Fruit fly (Drosophila melanogaster) whole organism, prepupa: Measurements from ENCODE around the gene mey.
A peak's percentile ranks its signal among the peaks of the same experiment; 100 is the strongest.

ENCODE experiments used
- CG10631 ChIP-seq: fragments of 200-800 bp; sonication (Bioruptor generic); optimal IDR thresholded peaks from 2 replicates; lab custom pipeline; 2016; ENCODE audit warnings: missing biosample characterization, missing genetic modification characterization
- CG11294 ChIP-seq: fragments of 200-800 bp; sonication (Bioruptor generic); IDR thresholded peaks from 2 replicates; pipeline ENCODE4 v1.3.6; 2022; ENCODE audit warnings: missing biosample characterization, missing genetic modification characterization
- CG11902 ChIP-seq: fragments of 200-800 bp; sonication (Bioruptor generic); optimal IDR thresholded peaks from 3 replicates; lab custom pipeline; 2016; ENCODE audit warnings: missing biosample characterization, missing genetic modification characterization
- CG15336 ChIP-seq: fragments of 200-800 bp; sonication (Bioruptor generic); IDR thresholded peaks from 2 replicates; pipeline ENCODE4 v1.3.6; 2022; ENCODE audit warnings: missing biosample characterization, missing genetic modification characterization
- CG1621 ChIP-seq: fragments of 200-800 bp; sonication (Bioruptor generic); optimal IDR thresholded peaks from 3 replicates; lab custom pipeline; 2018; ENCODE audit warnings: missing biosample characterization, mild to moderate bottlenecking, missing genetic modification characterization
- CG34406 ChIP-seq: fragments of 200-800 bp; sonication (Bioruptor generic); optimal IDR thresholded peaks from 3 replicates; lab custom pipeline; 2016; ENCODE audit warnings: missing biosample characterization, missing genetic modification characterization
- CG4318 ChIP-seq: fragments of 200-800 bp; sonication (Bioruptor generic); optimal IDR thresholded peaks from 3 replicates; lab custom pipeline; 2017; ENCODE audit warnings: missing biosample characterization, mild to moderate bottlenecking, missing genetic modification characterization
- CG6163 ChIP-seq: fragments of 200-800 bp; sonication (Bioruptor generic); IDR thresholded peaks from 3 replicates; pipeline ENCODE4 v1.3.6; 2022; ENCODE audit warnings: missing biosample characterization, missing genetic modification characterization
- CG6276 ChIP-seq: fragments of 200-800 bp; sonication (Bioruptor generic); optimal IDR thresholded peaks from 2 replicates; lab custom pipeline; 2017; ENCODE audit warnings: missing biosample characterization, mild to moderate bottlenecking, missing genetic modification characterization
- CG6792 ChIP-seq: fragments of 200-800 bp; sonication (Bioruptor generic); optimal IDR thresholded peaks from 3 replicates; lab custom pipeline; 2016; ENCODE audit warnings: missing biosample characterization, missing genetic modification characterization
- CG6808 ChIP-seq: fragments of 200-800 bp; sonication (Bioruptor generic); optimal IDR thresholded peaks from 3 replicates; lab custom pipeline; 2017; ENCODE audit warnings: missing biosample characterization, missing genetic modification characterization, mild to moderate bottlenecking, moderate library complexity, missing genetic modification reagents
- CG6854 ChIP-seq: fragments of 200-800 bp; sonication (Bioruptor generic); optimal IDR thresholded peaks from 2 replicates; lab custom pipeline; 2017; ENCODE audit warnings: missing biosample characterization, mild to moderate bottlenecking, missing genetic modification characterization
- CG7368 ChIP-seq: fragments of 200-800 bp; sonication (Bioruptor generic); optimal IDR thresholded peaks from 3 replicates; lab custom pipeline; 2016; ENCODE audit warnings: missing biosample characterization, missing genetic modification characterization
- CG8119 ChIP-seq: fragments of 200-800 bp; sonication (Bioruptor generic); IDR thresholded peaks from 3 replicates; pipeline ENCODE4 v1.3.6; 2022; ENCODE audit warnings: missing biosample characterization, missing genetic modification characterization
- CG8319 ChIP-seq: fragments of 200-800 bp; sonication (Bioruptor generic); optimal IDR thresholded peaks from 3 replicates; lab custom pipeline; 2016; ENCODE audit warnings: missing biosample characterization, missing genetic modification characterization
- Eip75B ChIP-seq: fragments of 200-800 bp; sonication (Bioruptor generic); optimal IDR thresholded peaks from 3 replicates; lab custom pipeline; 2016; ENCODE audit warnings: missing biosample characterization, missing genetic modification characterization
- Eip78C ChIP-seq: fragments of 200-800 bp; sonication (Bioruptor generic); peaks from one replicate; lab custom pipeline; 2016; ENCODE audit warnings: missing biosample characterization, missing genetic modification characterization
- Ets96B ChIP-seq: fragments of 200-800 bp; optimal IDR thresholded peaks from 2 replicates; lab custom pipeline; 2019; ENCODE audit warnings: missing biosample characterization, mild to moderate bottlenecking, missing genetic modification characterization, moderate library complexity
- Hr39 ChIP-seq: fragments of 200-800 bp; sonication (Bioruptor generic); optimal IDR thresholded peaks from 2 replicates; lab custom pipeline; 2016; ENCODE audit warnings: missing biosample characterization, missing genetic modification characterization
- OdsH ChIP-seq: fragments of 200-800 bp; sonication (Bioruptor generic); optimal IDR thresholded peaks from 3 replicates; lab custom pipeline; 2016; ENCODE audit warnings: missing biosample characterization, missing genetic modification characterization
- Smox ChIP-seq: fragments of 200-800 bp; sonication (Bioruptor generic); optimal IDR thresholded peaks from 3 replicates; lab custom pipeline; 2016; ENCODE audit warnings: missing biosample characterization, missing genetic modification characterization
- Sox102F ChIP-seq: fragments of 200-800 bp; sonication (Bioruptor generic); optimal IDR thresholded peaks from 2 replicates; lab custom pipeline; 2016; ENCODE audit warnings: missing biosample characterization, mild to moderate bottlenecking, missing genetic modification characterization
- Sox14 ChIP-seq: fragments of 200-800 bp; sonication (Bioruptor generic); optimal IDR thresholded peaks from 3 replicates; lab custom pipeline; 2016; ENCODE audit warnings: missing biosample characterization, missing genetic modification characterization
- Sox15 ChIP-seq: fragments of 200-800 bp; sonication (Bioruptor generic); optimal IDR thresholded peaks from 3 replicates; lab custom pipeline; 2016; ENCODE audit warnings: missing biosample characterization, missing genetic modification characterization
- achi ChIP-seq: fragments of 200-800 bp; sonication (Bioruptor generic); optimal IDR thresholded peaks from 3 replicates; lab custom pipeline; 2016; ENCODE audit warnings: missing biosample characterization, missing genetic modification characterization
- acj6 ChIP-seq: fragments of 200-800 bp; sonication (Bioruptor generic); optimal IDR thresholded peaks from 3 replicates; lab custom pipeline; 2016; ENCODE audit warnings: missing biosample characterization, missing genetic modification characterization
- dsx ChIP-seq: fragments of 200-800 bp; optimal IDR thresholded peaks from 3 replicates; lab custom pipeline; 2019; ENCODE audit warnings: missing biosample characterization, mild to moderate bottlenecking, missing genetic modification characterization, moderate library complexity; ENCODE audit not compliant: poor library complexity, severe bottlenecking
- fkh ChIP-seq: fragments of 200-800 bp; sonication (Bioruptor generic); optimal IDR thresholded peaks from 3 replicates; lab custom pipeline; 2017; ENCODE audit warnings: missing biosample characterization, mild to moderate bottlenecking, missing genetic modification characterization, moderate library complexity
- lz ChIP-seq: fragments of 200-800 bp; sonication (Bioruptor generic); optimal IDR thresholded peaks from 3 replicates; lab custom pipeline; 2016; ENCODE audit warnings: missing biosample characterization, missing genetic modification characterization
- net ChIP-seq: fragments of 200-800 bp; sonication (Bioruptor generic); optimal IDR thresholded peaks from 3 replicates; lab custom pipeline; 2016; ENCODE audit warnings: missing biosample characterization, missing genetic modification characterization
- pdm3 ChIP-seq: fragments of 200-800 bp; sonication (Bioruptor generic); optimal IDR thresholded peaks from 3 replicates; lab custom pipeline; 2016; ENCODE audit warnings: missing biosample characterization, missing genetic modification characterization
- spab ChIP-seq: fragments of 200-800 bp; sonication (Bioruptor generic); optimal IDR thresholded peaks from 2 replicates; lab custom pipeline; 2017; ENCODE audit warnings: missing biosample characterization, mild to moderate bottlenecking, missing genetic modification characterization, missing genetic modification reagents
- ss ChIP-seq, 2 experiments: fragments of 200-800 bp; sonication (Bioruptor generic); optimal IDR thresholded peaks; 2 replicates in 1 of 2; 3 replicates in 1 of 2; lab custom pipeline; 2017 to 2018; ENCODE audit warnings: mild to moderate bottlenecking in 2 of 2, missing biosample characterization in 2 of 2, missing genetic modification characterization in 2 of 2, moderate library complexity in 1 of 2
- svp ChIP-seq: fragments of 200-800 bp; sonication (Bioruptor generic); peaks from one replicate; lab custom pipeline; 2016; ENCODE audit warnings: missing biosample characterization, missing genetic modification characterization
- topi ChIP-seq: fragments of 200-800 bp; sonication (Bioruptor generic); optimal IDR thresholded peaks from 3 replicates; lab custom pipeline; 2016; ENCODE audit warnings: missing biosample characterization, missing genetic modification characterization
- vri ChIP-seq: fragments of 200-800 bp; sonication (Bioruptor generic); optimal IDR thresholded peaks from 3 replicates; lab custom pipeline; 2016; ENCODE audit warnings: missing biosample characterization, mild to moderate bottlenecking, missing genetic modification characterization

mey gene

DNA sequence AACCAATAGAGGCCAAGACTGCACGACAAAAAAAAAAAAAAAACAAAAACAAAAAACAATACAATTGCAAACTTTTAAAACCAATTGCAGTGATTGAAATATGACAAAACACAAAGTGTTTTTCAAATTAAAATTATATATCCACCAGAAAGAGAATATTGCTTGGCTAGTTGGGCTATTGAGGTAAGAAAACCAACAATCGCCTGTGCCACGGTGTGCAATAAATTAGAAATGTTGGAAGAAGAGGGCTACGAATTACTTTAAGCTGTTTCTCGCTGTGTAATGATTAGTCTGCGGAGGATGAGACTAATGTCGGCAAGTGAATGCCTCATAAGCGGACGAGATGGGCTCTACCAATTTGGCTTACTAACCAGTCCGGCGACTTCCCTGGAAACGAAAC lies 13.0 kb downstream of the mey start (continued):
- no peak for TF ChIP-seq lz (GFP tag; lab: Kevin White, UChicago)
- peak; percentile 34 for TF ChIP-seq Sox14 (GFP tag; lab: Kevin White, UChicago)
- no peak for TF ChIP-seq OdsH (GFP tag; lab: Kevin White, UChicago)
- peak; percentile 28; the same call in 1 of the 2 replicates for TF ChIP-seq CG15336 (GFP tag; lab: Robert Waterston, UW)
- no peak for TF ChIP-seq Hr39 (GFP tag; lab: Kevin White, UChicago)
- TF ChIP-seq CG6854 (GFP tag; lab: Kevin White, UChicago), result no peak
- TF ChIP-seq svp (GFP tag; lab: Kevin White, UChicago), result no peak
- no peak for TF ChIP-seq CG34406
- TF ChIP-seq acj6, result no peak
- TF ChIP-seq vri (GFP tag; lab: Kevin White, UChicago), result no peak
- TF ChIP-seq Eip78C (GFP tag; lab: Kevin White, UChicago), result peak; percentile 69
- TF ChIP-seq CG7368 (GFP tag; lab: Kevin White, UChicago), result no peak
- TF ChIP-seq CG6163 (GFP tag; lab: Robert Waterston, UW), result no peak
- no peak for TF ChIP-seq net (GFP tag; lab: Kevin White, UChicago)
- TF ChIP-seq dsx, result no peak
- 0 out of 3 replicates have a peak, but pooled peaks have one; percentile 26 for TF ChIP-seq CG8119 (GFP tag; lab: Robert Waterston, UW)
- TF ChIP-seq topi (GFP tag; lab: Kevin White, UChicago), result no peak
- no peak for TF ChIP-seq ss (GFP tag; optimal IDR thresholded peaks at IDR 0.05; lab: Kevin White, UChicago)
- no peak for TF ChIP-seq CG6808 (GFP tag; lab: Kevin White, UChicago)
- peak; percentile 39 for TF ChIP-seq CG10631 (GFP tag; lab: Kevin White, UChicago)
- no peak for TF ChIP-seq Sox15
- TF ChIP-seq spab, result no peak
- no peak for TF ChIP-seq CG11294 (GFP tag; lab: Robert Waterston, UW)

DNA sequence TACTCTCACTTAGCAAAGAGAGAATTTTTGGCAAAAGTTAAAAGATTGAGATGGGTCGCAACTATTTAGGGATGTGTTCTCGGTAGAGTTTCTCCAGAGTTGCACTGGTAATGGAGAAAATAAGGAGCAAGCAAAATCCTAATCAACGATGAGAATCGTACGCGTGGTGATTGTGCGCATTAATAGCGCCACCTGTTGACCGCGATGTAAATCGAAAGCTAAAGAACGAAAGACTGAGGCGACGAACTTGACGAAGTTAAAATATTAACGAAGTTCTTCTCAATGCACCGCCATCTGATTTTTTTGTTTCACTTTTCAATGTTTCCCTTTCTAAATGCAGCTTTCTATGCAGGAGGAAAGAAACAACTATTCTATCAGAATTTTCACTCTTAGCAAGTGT lies 15.5 kb downstream of the mey start:
- TF ChIP-seq Sox14 (GFP tag; lab: Kevin White, UChicago), result no peak
- TF ChIP-seq svp (GFP tag; lab: Kevin White, UChicago), result peak; percentile 3

DNA sequence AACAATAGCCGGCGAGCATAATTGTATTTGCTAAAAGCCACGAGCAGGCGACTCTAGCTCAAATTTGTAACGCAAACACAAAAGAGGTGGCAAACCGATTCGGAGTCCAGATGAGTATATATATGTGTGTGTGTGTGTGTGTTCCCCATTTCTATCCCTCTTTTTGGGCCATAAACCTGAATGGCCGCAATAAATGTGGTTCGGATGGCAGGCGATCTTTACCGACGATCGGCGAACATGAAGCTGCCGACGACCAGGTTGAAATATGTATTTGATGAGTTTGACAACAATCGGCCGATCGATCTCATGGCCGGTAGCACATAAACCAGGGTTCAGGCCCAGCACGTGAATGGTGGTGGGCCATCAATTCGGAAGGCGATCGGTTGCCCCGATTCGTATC lies 28.8 kb downstream of the mey start:
- peak; percentile 10 for TF ChIP-seq fkh (GFP tag; lab: Kevin White, UChicago)
- no peak for TF ChIP-seq CG8119 (GFP tag; lab: Robert Waterston, UW)

DNA sequence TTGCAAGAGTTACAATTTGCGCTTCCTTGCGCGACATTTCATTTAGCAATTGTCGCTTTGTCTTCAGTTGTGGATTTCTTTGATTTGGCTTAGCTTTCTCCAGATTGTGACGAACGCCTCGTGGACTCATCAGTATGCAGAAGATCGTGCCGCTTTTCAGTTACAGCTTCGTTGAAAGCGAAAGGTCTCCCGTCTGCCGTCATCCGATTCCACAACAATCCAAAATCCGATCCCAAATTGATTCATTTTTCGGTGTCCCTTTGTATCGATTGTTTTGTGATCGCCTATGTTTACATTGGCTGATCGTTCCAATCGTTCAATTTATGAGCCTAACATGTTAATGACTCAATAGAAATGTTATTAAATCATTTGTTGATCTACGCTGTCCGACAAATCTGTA lies 42.9 kb downstream of the mey start:
- TF ChIP-seq achi (GFP tag; lab: Kevin White, UChicago), result no peak
- no peak for TF ChIP-seq CG11902 (GFP tag; lab: Kevin White, UChicago)
- no peak for TF ChIP-seq CG4318 (GFP tag; lab: Kevin White, UChicago)
- no peak for TF ChIP-seq svp (GFP tag; lab: Kevin White, UChicago)
- no peak for TF ChIP-seq CG15336 (GFP tag; lab: Robert Waterston, UW)
- TF ChIP-seq Sox102F (GFP tag; lab: Kevin White, UChicago), result no peak
- no peak for TF ChIP-seq CG34406
- TF ChIP-seq CG6276 (GFP tag; lab: Kevin White, UChicago), result no peak
- no peak for TF ChIP-seq Eip75B
- TF ChIP-seq OdsH (GFP tag; lab: Kevin White, UChicago), result no peak
- TF ChIP-seq CG1621, result no peak
- no peak for TF ChIP-seq CG8319
- TF ChIP-seq Ets96B (tag; lab: Kevin White, UChicago), result no peak
- no peak for TF ChIP-seq pdm3
- no peak for TF ChIP-seq CG6792 (GFP tag; lab: Kevin White, UChicago)
- TF ChIP-seq CG10631 (GFP tag; lab: Kevin White, UChicago), result no peak
- no peak for TF ChIP-seq CG6808 (GFP tag; lab: Kevin White, UChicago)
- TF ChIP-seq Smox (GFP tag; lab: Kevin White, UChicago), result no peak
- TF ChIP-seq Eip78C (GFP tag; lab: Kevin White, UChicago), result no peak
- TF ChIP-seq CG6854 (GFP tag; lab: Kevin White, UChicago), result no peak
